Fruit fly (Drosophila melanogaster) whole organism, embryonic: Measurements from ENCODE around the gene CG5196.
A peak's percentile ranks its signal among the peaks of the same experiment; 100 is the strongest.

Experiments used
- Abd-B ChIP-seq: fragments of 200-800 bp; sonication (Bioruptor generic); optimal IDR thresholded peaks from 2 replicates; lab custom pipeline; 2018; ENCODE audit warnings: missing biosample characterization, mild to moderate bottlenecking, missing genetic modification characterization, moderate library complexity
- BEAF-32 ChIP-seq: fragments of 200-800 bp; sonication (Bioruptor generic); optimal IDR thresholded peaks from 3 replicates; lab custom pipeline; 2017; ENCODE audit warnings: missing biosample characterization, missing genetic modification characterization, mild to moderate bottlenecking, moderate library complexity, missing genetic modification reagents
- Bgb ChIP-seq: fragments of 200-800 bp; sonication (Bioruptor generic); IDR thresholded peaks from 2 replicates; pipeline ENCODE4 v1.3.6; 2022; ENCODE audit warnings: missing biosample characterization, missing genetic modification characterization; ENCODE audit not compliant: partially characterized antibody
- CG10209 ChIP-seq: fragments of 200-800 bp; sonication (Bioruptor generic); optimal IDR thresholded peaks from 3 replicates; lab custom pipeline; 2017; ENCODE audit warnings: missing biosample characterization, mild to moderate bottlenecking, missing genetic modification characterization, missing genetic modification reagents
- CG11696 ChIP-seq: fragments of 200-800 bp; sonication (Bioruptor generic); IDR thresholded peaks from 2 replicates; pipeline ENCODE4 v1.3.6; 2022; ENCODE audit warnings: missing biosample characterization, missing genetic modification characterization
- CG12659 ChIP-seq: fragments of 200-800 bp; sonication (Bioruptor generic); optimal IDR thresholded peaks from 3 replicates; lab custom pipeline; 2017; ENCODE audit warnings: mild to moderate bottlenecking, missing biosample characterization, missing genetic modification reagents, missing genetic modification characterization
- CG14050 ChIP-seq: fragments of 200-800 bp; sonication (Bioruptor generic); IDR thresholded peaks from 3 replicates; pipeline ENCODE4 v1.3.6; 2022; ENCODE audit warnings: missing biosample characterization, missing genetic modification characterization
- CG15514 ChIP-seq: fragments of 200-800 bp; sonication (Bioruptor generic); optimal IDR thresholded peaks from 3 replicates; lab custom pipeline; 2017; ENCODE audit warnings: missing biosample characterization, missing genetic modification characterization, mild to moderate bottlenecking, moderate library complexity, missing genetic modification reagents
- CG17361 ChIP-seq: fragments of 200-800 bp; sonication (Bioruptor generic); IDR thresholded peaks from 3 replicates; pipeline ENCODE4 v1.3.6; 2022; ENCODE audit warnings: missing biosample characterization, missing genetic modification characterization
- CG18619 ChIP-seq: fragments of 200-800 bp; sonication (Bioruptor generic); optimal IDR thresholded peaks from 3 replicates; lab custom pipeline; 2017; ENCODE audit warnings: missing biosample characterization, mild to moderate bottlenecking, missing genetic modification characterization
- CG30431 ChIP-seq: fragments of 200-800 bp; sonication (Bioruptor generic); optimal IDR thresholded peaks from 2 replicates; lab custom pipeline; 2017; ENCODE audit warnings: missing biosample characterization, missing genetic modification characterization
- CG33213 ChIP-seq: fragments of 200-800 bp; sonication (Bioruptor generic); optimal IDR thresholded peaks from 3 replicates; lab custom pipeline; 2016; ENCODE audit warnings: missing biosample characterization, missing genetic modification characterization
- CG34224 ChIP-seq: fragments of 200-800 bp; sonication (Bioruptor generic); IDR thresholded peaks from 3 replicates; pipeline ENCODE4 v1.3.6; 2022; ENCODE audit warnings: missing biosample characterization, missing genetic modification characterization; ENCODE audit not compliant: partially characterized antibody
- CG6765 ChIP-seq: fragments of 200-800 bp; sonication (Bioruptor generic); optimal IDR thresholded peaks from 3 replicates; lab custom pipeline; 2017; ENCODE audit warnings: missing biosample characterization, mild to moderate bottlenecking, missing genetic modification characterization
- CG7745 ChIP-seq: fragments of 200-800 bp; sonication (Bioruptor generic); optimal IDR thresholded peaks from 2 replicates; lab custom pipeline; 2018; ENCODE audit warnings: missing biosample characterization, mild to moderate bottlenecking, missing genetic modification characterization, moderate library complexity
- CkIIα-i1 ChIP-seq: fragments of 200-800 bp; sonication (Bioruptor generic); IDR thresholded peaks from 2 replicates; pipeline ENCODE4 v1.3.6; 2022; ENCODE audit warnings: missing biosample characterization, missing genetic modification characterization
- D ChIP-seq, 2 experiments: fragments of 200-800 bp in 1 of 2; fragments of >200 bp in 1 of 2; sonication (Bioruptor generic) in 1 of 2; optimal IDR thresholded peaks; 2 replicates in 1 of 2; 3 replicates in 1 of 2; lab custom pipeline; 2017; ENCODE audit warnings: mild to moderate bottlenecking in 1 of 2, missing biosample characterization in 1 of 2, missing genetic modification characterization in 1 of 2, missing genetic modification reagents in 1 of 2
- Dbx ChIP-seq: fragments of 200-800 bp; sonication (Bioruptor generic); IDR thresholded peaks from 3 replicates; pipeline ENCODE4 v1.3.6; 2022; ENCODE audit warnings: missing biosample characterization, missing genetic modification characterization
- Dfd ChIP-seq, 2 experiments: fragments of >200 bp; optimal IDR thresholded peaks; 2 replicates each; lab custom pipeline; 2017; ENCODE audit warnings: missing biosample characterization in 2 of 2, missing genetic modification characterization in 2 of 2
- Dp ChIP-seq: fragments of 200-800 bp; sonication (Bioruptor generic); optimal IDR thresholded peaks from 2 replicates; lab custom pipeline; 2018; ENCODE audit warnings: missing biosample characterization, mild to moderate bottlenecking, missing genetic modification characterization, moderate library complexity
- E2f1 ChIP-seq: fragments of 200-800 bp; sonication (Bioruptor generic); IDR thresholded peaks from 2 replicates; pipeline ENCODE4 v1.3.6; 2022; ENCODE audit warnings: missing biosample characterization, missing genetic modification characterization
- Elba2 ChIP-seq: fragments of 200-800 bp; sonication (Bioruptor generic); optimal IDR thresholded peaks from 3 replicates; lab custom pipeline; 2016; ENCODE audit warnings: missing biosample characterization, missing genetic modification characterization
- Fer3 ChIP-seq: fragments of 200-800 bp; sonication (Bioruptor generic); optimal IDR thresholded peaks from 2 replicates; lab custom pipeline; 2018; ENCODE audit warnings: missing biosample characterization, mild to moderate bottlenecking, missing genetic modification characterization, moderate library complexity
- Hr51 ChIP-seq, 2 experiments: fragments of 200-800 bp; sonication (Bioruptor generic); optimal IDR thresholded peaks; 2 replicates in 1 of 2; 3 replicates in 1 of 2; lab custom pipeline; 2016 to 2018; ENCODE audit warnings: missing biosample characterization in 2 of 2, missing genetic modification characterization in 2 of 2, mild to moderate bottlenecking in 1 of 2, moderate library complexity in 1 of 2
- Myb ChIP-seq: fragments of 200-800 bp; sonication (Bioruptor generic); optimal IDR thresholded peaks from 2 replicates; lab custom pipeline; 2016; ENCODE audit warnings: missing biosample characterization, missing genetic modification characterization
- NC2β ChIP-seq: fragments of 200-800 bp; sonication (Bioruptor generic); optimal IDR thresholded peaks from 2 replicates; lab custom pipeline; 2016; ENCODE audit warnings: missing biosample characterization, missing genetic modification characterization
- NFAT ChIP-seq: fragments of 200-800 bp; sonication (Bioruptor generic); IDR thresholded peaks from 2 replicates; pipeline ENCODE4 v1.3.6; 2022; ENCODE audit warnings: missing biosample characterization, missing genetic modification characterization
- PHDP ChIP-seq: fragments of 200-800 bp; sonication (Bioruptor generic); optimal IDR thresholded peaks from 3 replicates; lab custom pipeline; 2018; ENCODE audit warnings: missing biosample characterization, mild to moderate bottlenecking, missing genetic modification characterization, moderate library complexity
- Ravus ChIP-seq: fragments of 200-800 bp; sonication (Bioruptor generic); IDR thresholded peaks from 2 replicates; pipeline ENCODE4 v1.3.6; 2022; ENCODE audit warnings: missing biosample characterization, missing genetic modification characterization
- Scr ChIP-seq: fragments of 200-800 bp; sonication (Bioruptor generic); IDR thresholded peaks from 2 replicates; pipeline ENCODE4 v1.3.6; 2022; ENCODE audit warnings: missing biosample characterization, missing genetic modification characterization; ENCODE audit not compliant: partially characterized antibody
- Sry-δ ChIP-seq: fragments of 200-800 bp; sonication (Bioruptor generic); optimal IDR thresholded peaks from 2 replicates; lab custom pipeline; 2016; ENCODE audit warnings: missing biosample characterization, missing genetic modification characterization
- ab ChIP-seq: fragments of 200-800 bp; sonication (Bioruptor generic); optimal IDR thresholded peaks from 2 replicates; lab custom pipeline; 2016; ENCODE audit warnings: missing biosample characterization, missing genetic modification characterization
- ara ChIP-seq: fragments of 200-800 bp; sonication (Bioruptor generic); IDR thresholded peaks from 2 replicates; pipeline ENCODE4 v1.3.6; 2022; ENCODE audit warnings: missing biosample characterization, missing genetic modification characterization
- dpn ChIP-seq, 2 experiments: fragments of 200-800 bp; sonication (Bioruptor generic); optimal IDR thresholded peaks; 3 replicates each; lab custom pipeline; 2016; ENCODE audit warnings: missing biosample characterization in 2 of 2, missing genetic modification characterization in 2 of 2
- dysf ChIP-seq: fragments of 200-800 bp; sonication (Bioruptor generic); IDR thresholded peaks from 3 replicates; pipeline ENCODE4 v1.3.6; 2022; ENCODE audit warnings: missing biosample characterization, missing genetic modification characterization
- h ChIP-seq: fragments of >200 bp; optimal IDR thresholded peaks from 2 replicates; lab custom pipeline; 2017
- ham ChIP-seq: fragments of 200-800 bp; sonication (Bioruptor generic); IDR thresholded peaks from 2 replicates; pipeline ENCODE4 v1.3.6; 2022; ENCODE audit warnings: missing biosample characterization, missing genetic modification characterization
- hkb ChIP-seq, 2 experiments: fragments of 200-800 bp in 1 of 2; fragments of >200 bp in 1 of 2; sonication (Bioruptor generic) in 1 of 2; IDR thresholded peaks in 1 of 2; optimal IDR thresholded peaks in 1 of 2; 2 replicates each; pipeline versions ENCODE4 v1.3.6 to Lab custom; 2017 to 2022; ENCODE audit warnings: missing biosample characterization in 1 of 2, missing genetic modification characterization in 1 of 2
- kay ChIP-seq: fragments of 200-800 bp; sonication (Bioruptor generic); optimal IDR thresholded peaks from 2 replicates; lab custom pipeline; 2016; ENCODE audit warnings: missing biosample characterization, missing genetic modification characterization
- klu ChIP-seq: fragments of 200-800 bp; sonication (Bioruptor generic); IDR thresholded peaks from 2 replicates; pipeline ENCODE4 v1.3.6; 2022; ENCODE audit warnings: missing biosample characterization, missing genetic modification characterization
- lbe ChIP-seq: fragments of 200-800 bp; sonication (Bioruptor generic); optimal IDR thresholded peaks from 2 replicates; lab custom pipeline; 2016; ENCODE audit warnings: missing biosample characterization, mild to moderate bottlenecking, missing genetic modification characterization
- nerfin-2 ChIP-seq: fragments of 200-800 bp; sonication (Bioruptor generic); IDR thresholded peaks from 2 replicates; pipeline ENCODE4 v1.3.6; 2022; ENCODE audit warnings: missing biosample characterization, missing genetic modification characterization; ENCODE audit not compliant: partially characterized antibody
- slou ChIP-seq: fragments of 200-800 bp; sonication (Bioruptor generic); optimal IDR thresholded peaks from 3 replicates; lab custom pipeline; 2016; ENCODE audit warnings: missing biosample characterization, missing genetic modification characterization
- slp2 ChIP-seq: fragments of 200-800 bp; sonication (Bioruptor generic); optimal IDR thresholded peaks from 2 replicates; lab custom pipeline; 2016; ENCODE audit warnings: missing biosample characterization, missing genetic modification characterization
- ssp ChIP-seq: fragments of 200-800 bp; sonication (Bioruptor generic); IDR thresholded peaks from 2 replicates; pipeline ENCODE4 v1.3.6; 2022; ENCODE audit warnings: missing biosample characterization, missing genetic modification characterization
- stwl ChIP-seq: fragments of 200-800 bp; sonication (Bioruptor generic); optimal IDR thresholded peaks from 3 replicates; lab custom pipeline; 2018; ENCODE audit warnings: missing biosample characterization, mild to moderate bottlenecking, missing genetic modification characterization, moderate library complexity
- z ChIP-seq: fragments of 200-800 bp; sonication (Bioruptor generic); IDR thresholded peaks from 3 replicates; pipeline ENCODE4 v1.3.6; 2022; ENCODE audit warnings: missing biosample characterization, missing genetic modification characterization

CG5196 gene

dm6 chr3R:12425510-12426309 is 17.6 kb downstream of the CG5196 start, which contains the start of gene Pp1-87B (continued):
- peak in 1 of 2 experiments; percentile 30 for TF ChIP-seq Dfd (GFP tag; optimal IDR thresholded peaks at IDR 0.05; lab: Kevin White, UChicago)
- TF ChIP-seq, all 482 proteins: peak for 112

DNA sequence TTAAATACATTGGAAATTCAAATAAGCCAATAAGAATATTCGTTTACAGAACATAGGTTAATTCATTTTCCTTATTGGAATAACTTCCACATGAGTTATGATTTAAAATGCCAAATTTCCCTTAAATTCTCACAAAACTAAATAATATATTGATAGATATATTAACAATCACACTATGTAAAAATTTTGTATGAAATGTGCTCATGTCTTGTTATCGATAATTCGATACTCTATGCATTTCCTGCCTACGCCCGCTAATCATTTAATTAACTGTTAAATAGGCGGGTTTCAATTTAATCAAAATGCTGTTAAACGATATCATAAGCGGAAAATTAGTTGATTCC is 18.2 kb downstream of the CG5196 start, which contains the start of gene NANS:
NANS (plus strand) TSS at position 269 of the 344 bp plus-strand sequence.
- TF ChIP-seq Scr (GFP tag; lab: Robert Waterston, UW) = peak; percentile 47; the same call in 1 of the 2 replicates
- no peak for TF ChIP-seq Sry-δ (GFP tag; lab: Kevin White, UChicago)
- peak; percentile 34 for TF ChIP-seq CG15514 (GFP tag; lab: Kevin White, UChicago)
- TF ChIP-seq CG12659 (GFP tag; lab: Kevin White, UChicago) = no peak
- peak; percentile 65 for TF ChIP-seq CG34224 (GFP tag; lab: Robert Waterston, UW)
- no peak for TF ChIP-seq CG18619 (GFP tag; lab: Kevin White, UChicago)
- peak; percentile 17 for TF ChIP-seq lbe (GFP tag; lab: Kevin White, UChicago)
- no peak for TF ChIP-seq CG33213 (GFP tag; lab: Kevin White, UChicago)
- TF ChIP-seq Elba2 = no peak
- TF ChIP-seq stwl (tag; lab: Kevin White, UChicago) = peak; percentile 6
- TF ChIP-seq ara (GFP tag; lab: Robert Waterston, UW) = no peak
- no peak for TF ChIP-seq slou (GFP tag; lab: Kevin White, UChicago)
- TF ChIP-seq CG30431 (GFP tag; lab: Kevin White, UChicago) = no peak
- TF ChIP-seq CG17361 (GFP tag; lab: Robert Waterston, UW) = peak; percentile 20
- TF ChIP-seq Dp (GFP tag; lab: Kevin White, UChicago) = peak; percentile 27
- no peak for TF ChIP-seq dpn (GFP tag; optimal IDR thresholded peaks at IDR 0.05; lab: Kevin White, UChicago)
- no peak for TF ChIP-seq Hr51 (GFP tag; optimal IDR thresholded peaks at IDR 0.05; lab: Kevin White, UChicago)
- no peak for TF ChIP-seq klu
- no peak for TF ChIP-seq NFAT (GFP tag; lab: Robert Waterston, UW)
- TF ChIP-seq dysf = no peak
- TF ChIP-seq slp2 (GFP tag; lab: Kevin White, UChicago) = no peak
- TF ChIP-seq PHDP (tag; lab: Kevin White, UChicago) = no peak
- TF ChIP-seq CG10209 (GFP tag; lab: Kevin White, UChicago) = no peak
- no peak for TF ChIP-seq ab (GFP tag; lab: Kevin White, UChicago)
- no peak for TF ChIP-seq NC2β (GFP tag; lab: Kevin White, UChicago)
- TF ChIP-seq ssp = no peak
- no peak for TF ChIP-seq Ravus (GFP tag; lab: Robert Waterston, UW)
- no peak for TF ChIP-seq kay (GFP tag; lab: Kevin White, UChicago)
- peak; percentile 9 for TF ChIP-seq Fer3
- no peak for TF ChIP-seq Dbx (GFP tag; lab: Robert Waterston, UW)
- TF ChIP-seq CG11696 (GFP tag; lab: Robert Waterston, UW) = no peak
- peak; percentile 38; the same call in 1 of the 2 replicates for TF ChIP-seq nerfin-2
- TF ChIP-seq CG14050 (GFP tag; lab: Robert Waterston, UW) = no peak
- peak; percentile 3 for TF ChIP-seq CG6765 (GFP tag; lab: Kevin White, UChicago)
- no peak for TF ChIP-seq D (optimal IDR thresholded peaks at IDR 0.05; lab: Kevin White, UChicago)
- TF ChIP-seq D (GFP tag; optimal IDR thresholded peaks at IDR 0.05; lab: Kevin White, UChicago) = no peak
- no peak for TF ChIP-seq ham (GFP tag; lab: Robert Waterston, UW)
- TF ChIP-seq Dfd (GFP tag; optimal IDR thresholded peaks at IDR 0.05; lab: Kevin White, UChicago) = no peak
- TF ChIP-seq CG7745 = no peak
- no peak for TF ChIP-seq Bgb (GFP tag; lab: Robert Waterston, UW)
- TF ChIP-seq h (lab: Kevin White, UChicago) = no peak
- TF ChIP-seq z (GFP tag; lab: Robert Waterston, UW) = no peak
- TF ChIP-seq Myb (GFP tag; lab: Kevin White, UChicago) = no peak
- no peak for TF ChIP-seq hkb (optimal IDR thresholded peaks at IDR 0.05; lab: Kevin White, UChicago)
- TF ChIP-seq hkb (GFP tag; IDR thresholded peaks at IDR 0.05; lab: Robert Waterston, UW) = no peak
- TF ChIP-seq BEAF-32 = no peak
- no peak for TF ChIP-seq E2f1 (GFP tag; lab: Robert Waterston, UW)
- TF ChIP-seq CkIIα-i1 (GFP tag; lab: Robert Waterston, UW) = no peak
- TF ChIP-seq Abd-B (GFP tag; lab: Kevin White, UChicago) = no peak
